Worm (Caenorhabditis elegans): Measurements from ENCODE around the gene col-88.
A peak's percentile ranks its signal among the peaks of the same experiment; 100 is the strongest.

The col-88 gene

ce11 chrIII:64747-65625 lies 24.1 kb downstream of the col-88 start:
- TF ChIP-seq W03F9.2 (tag; optimal IDR thresholded peaks at IDR 0.05) (no peak), him-1 (tag; optimal IDR thresholded peaks at IDR 0.05) (no peak), dao-5 (tag; optimal IDR thresholded peaks at IDR 0.05) (no peak)

- no peak for TF ChIP-seq W03F9.2 (tag; optimal IDR thresholded peaks at IDR 0.05)
- TF ChIP-seq him-1 (tag; optimal IDR thresholded peaks at IDR 0.05) = no peak
- no peak for TF ChIP-seq dao-5 (tag; optimal IDR thresholded peaks at IDR 0.05)
Observed at ce11 chrIII:65626-65937, 24.7 kb downstream of the col-88 start.

- TF ChIP-seq him-1 (tag; optimal IDR thresholded peaks at IDR 0.05) (no peak), dao-5 (tag; optimal IDR thresholded peaks at IDR 0.05) (no peak), W03F9.2 (tag; optimal IDR thresholded peaks at IDR 0.05) (no peak)
Observed at ce11 chrIII:66160-66559, 25.3 kb downstream of the col-88 start, which contains the start of gene pck-1. Gene pck-1, minus strand, starts transcription at chrIII:66260.

DNA sequence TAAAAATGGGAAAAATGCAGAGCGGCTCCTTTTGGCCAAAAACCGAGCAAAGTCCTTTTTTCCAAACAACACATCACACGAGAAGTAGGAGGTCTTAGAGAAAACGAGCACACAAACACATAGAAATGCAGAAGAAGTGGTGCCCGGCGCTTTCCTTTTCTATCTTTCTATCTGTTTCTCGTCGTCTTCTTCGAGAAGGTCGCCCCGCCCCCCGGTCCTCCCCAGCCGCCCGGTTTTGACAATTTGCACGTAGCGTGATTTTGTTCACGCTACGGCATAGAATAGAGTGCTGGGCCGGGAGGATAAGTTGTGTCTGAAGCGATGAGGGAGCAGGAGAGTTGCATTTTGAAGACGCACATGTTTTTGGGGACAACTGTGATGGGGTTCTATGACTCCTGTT lies 26.2 kb downstream of the col-88 start:
- no peak for TF ChIP-seq W03F9.2 (tag; optimal IDR thresholded peaks at IDR 0.05)
- peak; percentile 54 for TF ChIP-seq him-1 (tag; optimal IDR thresholded peaks at IDR 0.05)

ce11 chrIII:69652-70051 lies 28.8 kb downstream of the col-88 start, which contains the start of gene spt-4:
Gene spt-4, minus strand, starts transcription at chrIII:69752.
- TF ChIP-seq him-1 (tag; optimal IDR thresholded peaks at IDR 0.05) = no peak
- no peak for TF ChIP-seq dao-5 (tag; optimal IDR thresholded peaks at IDR 0.05)
- TF ChIP-seq W03F9.2 (tag; optimal IDR thresholded peaks at IDR 0.05) = no peak

DNA sequence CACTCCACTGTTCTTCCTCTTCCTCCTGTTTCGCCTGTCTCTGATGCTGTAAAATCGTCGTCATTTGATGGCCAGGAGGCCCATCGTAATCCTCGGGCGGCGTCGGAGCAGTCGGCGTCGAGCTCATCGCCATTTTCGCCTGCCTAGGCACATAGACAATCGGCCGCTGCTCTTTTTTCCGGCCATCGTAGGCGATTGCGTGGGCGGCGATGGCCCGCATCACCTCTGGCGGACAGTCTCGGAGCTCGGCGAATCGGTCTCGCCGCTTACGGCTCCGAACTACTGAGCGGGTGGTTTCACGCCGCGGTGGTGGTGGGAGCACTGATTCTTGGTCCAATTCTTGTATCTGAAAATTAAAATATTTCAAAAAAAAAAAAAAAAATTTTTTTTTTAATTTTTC lies 31.2 kb downstream of the col-88 start:
- TF ChIP-seq W03F9.2 (tag; optimal IDR thresholded peaks at IDR 0.05) = no peak
- TF ChIP-seq him-1 (tag; optimal IDR thresholded peaks at IDR 0.05) = no peak
- TF ChIP-seq dao-5 (tag; optimal IDR thresholded peaks at IDR 0.05) = no peak

ce11 chrIII:84372-84771 lies 43.5 kb downstream of the col-88 start:
- TF ChIP-seq W03F9.2 (tag; optimal IDR thresholded peaks at IDR 0.05) (no peak), him-1 (tag; optimal IDR thresholded peaks at IDR 0.05) (no peak), dao-5 (tag; optimal IDR thresholded peaks at IDR 0.05) (no peak)

ce11 chrIII:86316-86715 lies 45.5 kb downstream of the col-88 start, which contains the start of gene attf-3:
Gene attf-3, minus strand, starts transcription at chrIII:86384.
- peak; percentile 83 for TF ChIP-seq W03F9.2 (tag; optimal IDR thresholded peaks at IDR 0.05)
- TF ChIP-seq dao-5 (tag; optimal IDR thresholded peaks at IDR 0.05) = no peak

DNA sequence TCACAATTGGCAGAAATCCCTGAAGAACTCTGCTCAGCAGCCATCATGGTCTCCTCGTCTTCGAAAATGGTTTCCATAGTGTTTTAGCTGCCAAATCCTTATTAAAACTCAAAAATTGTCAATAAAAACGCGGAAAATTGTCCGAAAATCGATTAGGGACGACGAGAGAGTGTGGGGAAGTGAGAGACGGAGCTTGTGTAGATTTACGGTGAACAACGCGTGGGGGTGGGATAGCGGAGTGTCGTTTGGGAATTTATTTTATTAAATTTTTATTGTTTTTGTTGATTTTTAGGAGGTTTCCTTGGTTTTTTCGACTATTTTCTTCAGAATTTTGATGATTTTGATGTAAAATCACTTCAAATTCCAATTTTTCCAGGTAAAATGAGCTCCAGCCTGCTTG lies 46.3 kb downstream of the col-88 start, which contains the start of the genes F54C4.4 and mrpl-40:
F54C4.4 (minus strand) TSS at position 199 of the 400 bp plus-strand sequence.
mrpl-40 (plus strand) TSS at position 377 of the 400 bp plus-strand sequence.
- TF ChIP-seq W03F9.2 (tag; optimal IDR thresholded peaks at IDR 0.05) = no peak
- no peak for TF ChIP-seq dao-5 (tag; optimal IDR thresholded peaks at IDR 0.05)
- no peak for TF ChIP-seq him-1 (tag; optimal IDR thresholded peaks at IDR 0.05)

ce11 chrIII:89155-89554 lies 48.3 kb downstream of the col-88 start:
- TF ChIP-seq dao-5 (tag; optimal IDR thresholded peaks at IDR 0.05) (no peak), W03F9.2 (tag; optimal IDR thresholded peaks at IDR 0.05) (peak; percentile 40)
